Fruit fly (Drosophila melanogaster) whole organism, embryonic: Measurements from ENCODE around the gene br.
A peak's percentile ranks its signal among the peaks of the same experiment; 100 is the strongest.

Experiments
- Atf3 ChIP-seq: fragments of 200-800 bp; sonication (Bioruptor generic); optimal IDR thresholded peaks from 3 replicates; lab custom pipeline; 2016; ENCODE audit warnings: missing biosample characterization, missing genetic modification characterization
- BEAF-32 ChIP-seq: fragments of 200-800 bp; sonication (Bioruptor generic); optimal IDR thresholded peaks from 3 replicates; lab custom pipeline; 2017; ENCODE audit warnings: missing biosample characterization, missing genetic modification characterization, mild to moderate bottlenecking, moderate library complexity, missing genetic modification reagents
- Bgb ChIP-seq: fragments of 200-800 bp; sonication (Bioruptor generic); IDR thresholded peaks from 2 replicates; pipeline ENCODE4 v1.3.6; 2022; ENCODE audit warnings: missing biosample characterization, missing genetic modification characterization; ENCODE audit not compliant: partially characterized antibody
- Bteb2 ChIP-seq: fragments of 200-800 bp; sonication (Bioruptor generic); optimal IDR thresholded peaks from 2 replicates; lab custom pipeline; 2016; ENCODE audit warnings: missing biosample characterization, missing genetic modification characterization
- CG10209 ChIP-seq: fragments of 200-800 bp; sonication (Bioruptor generic); optimal IDR thresholded peaks from 3 replicates; lab custom pipeline; 2017; ENCODE audit warnings: missing biosample characterization, mild to moderate bottlenecking, missing genetic modification characterization, missing genetic modification reagents
- CG10654 ChIP-seq: fragments of 200-800 bp; sonication (Bioruptor generic); optimal IDR thresholded peaks from 2 replicates; lab custom pipeline; 2016; ENCODE audit warnings: missing biosample characterization, missing genetic modification characterization
- CG11093 ChIP-seq: fragments of 200-800 bp; sonication (Bioruptor generic); IDR thresholded peaks from 3 replicates; pipeline ENCODE4 v1.3.6; 2022; ENCODE audit warnings: missing biosample characterization, missing genetic modification characterization
- CG11398 ChIP-seq: fragments of 200-800 bp; sonication (Bioruptor generic); optimal IDR thresholded peaks from 2 replicates; lab custom pipeline; 2016; ENCODE audit warnings: missing biosample characterization, missing genetic modification characterization
- CG12219 ChIP-seq: fragments of 200-800 bp; sonication (Bioruptor generic); optimal IDR thresholded peaks from 3 replicates; lab custom pipeline; 2018; ENCODE audit warnings: missing biosample characterization, mild to moderate bottlenecking, missing genetic modification characterization
- CG13287 ChIP-seq: fragments of 200-800 bp; sonication (Bioruptor generic); IDR thresholded peaks from 2 replicates; pipeline ENCODE4 v1.3.6; 2022; ENCODE audit warnings: missing biosample characterization, missing genetic modification characterization; ENCODE audit not compliant: partially characterized antibody
- CG15514 ChIP-seq: fragments of 200-800 bp; sonication (Bioruptor generic); optimal IDR thresholded peaks from 3 replicates; lab custom pipeline; 2017; ENCODE audit warnings: missing biosample characterization, missing genetic modification characterization, mild to moderate bottlenecking, moderate library complexity, missing genetic modification reagents
- CG15696 ChIP-seq: fragments of 200-800 bp; sonication (Bioruptor generic); optimal IDR thresholded peaks from 2 replicates; lab custom pipeline; 2019; ENCODE audit warnings: missing biosample characterization, mild to moderate bottlenecking, missing genetic modification characterization, moderate library complexity
- CG17568 ChIP-seq: fragments of 200-800 bp; sonication (Bioruptor generic); optimal IDR thresholded peaks from 2 replicates; lab custom pipeline; 2018; ENCODE audit warnings: missing biosample characterization, mild to moderate bottlenecking, missing genetic modification characterization, moderate library complexity
- CG30431 ChIP-seq: fragments of 200-800 bp; sonication (Bioruptor generic); optimal IDR thresholded peaks from 2 replicates; lab custom pipeline; 2017; ENCODE audit warnings: missing biosample characterization, missing genetic modification characterization
- CG32767 ChIP-seq: fragments of 200-800 bp; sonication (Bioruptor generic); IDR thresholded peaks from 2 replicates; pipeline ENCODE4 v1.3.6; 2022; ENCODE audit warnings: missing biosample characterization, missing genetic modification characterization
- CG42726 ChIP-seq: fragments of 200-800 bp; sonication (Bioruptor generic); IDR thresholded peaks from 2 replicates; pipeline ENCODE4 v1.3.6; 2022; ENCODE audit warnings: missing biosample characterization, missing genetic modification characterization; ENCODE audit not compliant: partially characterized antibody
- CG4282 ChIP-seq: fragments of 200-800 bp; sonication (Bioruptor generic); optimal IDR thresholded peaks from 2 replicates; lab custom pipeline; 2016; ENCODE audit warnings: missing biosample characterization, missing genetic modification characterization
- CG4404 ChIP-seq: fragments of 200-800 bp; sonication (Bioruptor generic); IDR thresholded peaks from 2 replicates; pipeline ENCODE4 v1.3.6; 2022; ENCODE audit warnings: missing biosample characterization, missing genetic modification characterization
- CG5953 ChIP-seq: fragments of 200-800 bp; sonication (Bioruptor generic); IDR thresholded peaks from 2 replicates; pipeline ENCODE4 v1.3.6; 2022; ENCODE audit warnings: missing biosample characterization, missing genetic modification characterization
- CG6765 ChIP-seq: fragments of 200-800 bp; sonication (Bioruptor generic); optimal IDR thresholded peaks from 3 replicates; lab custom pipeline; 2017; ENCODE audit warnings: missing biosample characterization, mild to moderate bottlenecking, missing genetic modification characterization
- CG6791 ChIP-seq: fragments of 200-800 bp; sonication (Bioruptor generic); IDR thresholded peaks from 3 replicates; pipeline ENCODE4 v1.3.6; 2022; ENCODE audit warnings: missing biosample characterization, missing genetic modification characterization; ENCODE audit not compliant: partially characterized antibody
- CG7963 ChIP-seq: fragments of 200-800 bp; sonication (Bioruptor generic); IDR thresholded peaks from 3 replicates; pipeline ENCODE4 v1.3.6; 2022; ENCODE audit warnings: missing biosample characterization, missing genetic modification characterization; ENCODE audit not compliant: partially characterized antibody
- CG8388 ChIP-seq: fragments of 200-800 bp; sonication (Bioruptor generic); optimal IDR thresholded peaks from 2 replicates; lab custom pipeline; 2019; ENCODE audit warnings: missing biosample characterization, mild to moderate bottlenecking, missing genetic modification characterization, moderate library complexity
- CG8478 ChIP-seq: fragments of >200 bp; optimal IDR thresholded peaks from 2 replicates; lab custom pipeline; 2018
- CG8944 ChIP-seq: fragments of 200-800 bp; sonication (Bioruptor generic); optimal IDR thresholded peaks from 3 replicates; lab custom pipeline; 2016; ENCODE audit warnings: missing biosample characterization, missing genetic modification characterization
- Doc2 ChIP-seq: fragments of 200-800 bp; sonication (Bioruptor generic); IDR thresholded peaks from 2 replicates; pipeline ENCODE4 v1.3.6; 2022; ENCODE audit warnings: missing biosample characterization, missing genetic modification characterization
- Dp ChIP-seq: fragments of 200-800 bp; sonication (Bioruptor generic); optimal IDR thresholded peaks from 2 replicates; lab custom pipeline; 2018; ENCODE audit warnings: missing biosample characterization, mild to moderate bottlenecking, missing genetic modification characterization, moderate library complexity
- HLH3B ChIP-seq: fragments of 200-800 bp; sonication (Bioruptor generic); IDR thresholded peaks from 2 replicates; pipeline ENCODE4 v1.3.6; 2022; ENCODE audit warnings: missing biosample characterization, missing genetic modification characterization
- Hand ChIP-seq: fragments of 200-800 bp; sonication (Bioruptor generic); optimal IDR thresholded peaks from 2 replicates; lab custom pipeline; 2017; ENCODE audit warnings: mild to moderate bottlenecking, missing biosample characterization, missing genetic modification reagents, missing genetic modification characterization
- Hmr ChIP-seq: fragments of 200-800 bp; sonication (Bioruptor generic); optimal IDR thresholded peaks from 3 replicates; lab custom pipeline; 2017; ENCODE audit warnings: mild to moderate bottlenecking, missing biosample characterization, missing genetic modification reagents, missing genetic modification characterization
- Med ChIP-seq: fragments of 200-800 bp; sonication (Bioruptor generic); peaks from one replicate; lab custom pipeline; 2016; ENCODE audit warnings: missing biosample characterization, missing genetic modification characterization, mild to moderate bottlenecking, inconsistent platforms, moderate library complexity
- Meics ChIP-seq: fragments of 200-800 bp; sonication (Bioruptor generic); optimal IDR thresholded peaks from 2 replicates; lab custom pipeline; 2017; ENCODE audit warnings: missing biosample characterization, mild to moderate bottlenecking, missing genetic modification characterization
- Nf-YA ChIP-seq: fragments of 200-800 bp; sonication (Bioruptor generic); IDR thresholded peaks from 2 replicates; pipeline ENCODE4 v1.3.6; 2022; ENCODE audit warnings: missing biosample characterization, missing genetic modification characterization
- Scr ChIP-seq: fragments of 200-800 bp; sonication (Bioruptor generic); IDR thresholded peaks from 2 replicates; pipeline ENCODE4 v1.3.6; 2022; ENCODE audit warnings: missing biosample characterization, missing genetic modification characterization; ENCODE audit not compliant: partially characterized antibody
- Ssrp ChIP-seq: fragments of 200-800 bp; sonication (Bioruptor generic); optimal IDR thresholded peaks from 2 replicates; lab custom pipeline; 2018; ENCODE audit warnings: missing biosample characterization, mild to moderate bottlenecking, missing genetic modification characterization, moderate library complexity
- Xrp1 ChIP-seq: fragments of 200-800 bp; sonication (Bioruptor generic); IDR thresholded peaks from 2 replicates; pipeline ENCODE4 v1.3.6; 2022; ENCODE audit warnings: missing biosample characterization, missing genetic modification characterization
- bbx ChIP-seq: fragments of 200-800 bp; sonication (Bioruptor generic); IDR thresholded peaks from 2 replicates; pipeline ENCODE4 v1.3.6; 2022; ENCODE audit warnings: missing biosample characterization, missing genetic modification characterization; ENCODE audit not compliant: partially characterized antibody
- chif ChIP-seq, 2 experiments: fragments of 200-800 bp; sonication (Bioruptor generic); optimal IDR thresholded peaks; 3 replicates each; lab custom pipeline; 2016; ENCODE audit warnings: missing biosample characterization in 2 of 2, missing genetic modification characterization in 2 of 2
- jing ChIP-seq: fragments of 200-800 bp; sonication (Bioruptor generic); optimal IDR thresholded peaks from 2 replicates; lab custom pipeline; 2018; ENCODE audit warnings: missing biosample characterization, mild to moderate bottlenecking, missing genetic modification characterization
- nerfin-1 ChIP-seq: fragments of 200-800 bp; sonication (Bioruptor generic); optimal IDR thresholded peaks from 3 replicates; lab custom pipeline; 2019; ENCODE audit warnings: missing biosample characterization, mild to moderate bottlenecking, missing genetic modification characterization, moderate library complexity
- prd ChIP-seq, 3 experiments: fragments of >200 bp in 2 of 3; fragments of 200-800 bp in 1 of 3; sonication (Bioruptor generic) in 1 of 3; optimal IDR thresholded peaks in 2 of 3; IDR thresholded peaks in 1 of 3; 2 replicates in 2 of 3; 3 replicates in 1 of 3; pipeline versions ENCODE4 v1.3.6 to Lab custom; 2017 to 2022; ENCODE audit warnings: missing biosample characterization in 1 of 3, missing genetic modification characterization in 1 of 3
- pros ChIP-seq: fragments of 200-800 bp; sonication (Bioruptor generic); optimal IDR thresholded peaks from 3 replicates; lab custom pipeline; 2019; ENCODE audit warnings: missing biosample characterization, mild to moderate bottlenecking, missing genetic modification characterization, moderate library complexity
- salm ChIP-seq: fragments of 200-800 bp; sonication (Bioruptor generic); optimal IDR thresholded peaks from 2 replicates; lab custom pipeline; 2018; ENCODE audit warnings: missing biosample characterization, mild to moderate bottlenecking, missing genetic modification characterization
- sens ChIP-seq: fragments of 200-800 bp; sonication (Bioruptor generic); peaks from one replicate; lab custom pipeline; 2016; ENCODE audit warnings: missing biosample characterization, missing genetic modification characterization
- sens-2 ChIP-seq: fragments of 200-800 bp; sonication (Bioruptor generic); IDR thresholded peaks from 2 replicates; pipeline ENCODE4 v1.3.6; 2022; ENCODE audit warnings: missing biosample characterization, missing genetic modification characterization
- shn ChIP-seq: fragments of 200-800 bp; sonication (Bioruptor generic); optimal IDR thresholded peaks from 3 replicates; lab custom pipeline; 2016; ENCODE audit warnings: missing biosample characterization, missing genetic modification characterization
- so ChIP-seq: fragments of 200-800 bp; sonication (Bioruptor generic); IDR thresholded peaks from 3 replicates; pipeline ENCODE4 v1.3.6; 2022; ENCODE audit warnings: missing biosample characterization, missing genetic modification characterization
- sug ChIP-seq: fragments of 200-800 bp; optimal IDR thresholded peaks from 2 replicates; lab custom pipeline; 2019; ENCODE audit warnings: missing biosample characterization, mild to moderate bottlenecking, missing genetic modification characterization, moderate library complexity
- tio ChIP-seq: fragments of 200-800 bp; sonication (Bioruptor generic); optimal IDR thresholded peaks from 2 replicates; lab custom pipeline; 2017; ENCODE audit warnings: missing biosample characterization, missing genetic modification characterization, inconsistent platforms
- tx ChIP-seq: fragments of 200-800 bp; sonication (Bioruptor generic); optimal IDR thresholded peaks from 2 replicates; lab custom pipeline; 2016; ENCODE audit warnings: missing biosample characterization, missing genetic modification characterization

Gene br

dm6 chrX:1692553-1692952, 117.6 kb downstream of the br start, which contains the start of gene CG32809 (continued):
- no peak for TF ChIP-seq CG30431 (GFP tag; lab: Kevin White, UChicago)
- TF ChIP-seq Xrp1 (GFP tag; lab: Robert Waterston, UW), result no peak
- no peak for TF ChIP-seq Hand
- no peak for TF ChIP-seq CG17568 (GFP tag; lab: Kevin White, UChicago)
- no peak for TF ChIP-seq HLH3B (GFP tag; lab: Robert Waterston, UW)
- peak; percentile 46 for TF ChIP-seq sens (GFP tag; lab: Kevin White, UChicago)
- no peak for TF ChIP-seq shn
- peak; percentile 96 for TF ChIP-seq nerfin-1 (tag; lab: Kevin White, UChicago)
- TF ChIP-seq CG11093 (GFP tag; lab: Robert Waterston, UW), result no peak
- 0 out of 3 replicates have a peak, but pooled peaks have one; percentile 26 for TF ChIP-seq CG7963 (GFP tag; lab: Robert Waterston, UW)
- TF ChIP-seq jing (GFP tag; lab: Kevin White, UChicago), result no peak
- no peak for TF ChIP-seq CG8478 (lab: Kevin White, UChicago)
- TF ChIP-seq CG42726 (GFP tag; lab: Robert Waterston, UW), result 0 out of 2 replicates have a peak, but pooled peaks have one; percentile 13
- peak; percentile 18 for TF ChIP-seq BEAF-32 (GFP tag; lab: Kevin White, UChicago)
- TF ChIP-seq CG15514 (GFP tag; lab: Kevin White, UChicago), result peak; percentile 90
- 0 out of 2 replicates have a peak, but pooled peaks have one; percentile 11 for TF ChIP-seq Scr (GFP tag; lab: Robert Waterston, UW)
- TF ChIP-seq CG8944 (GFP tag; lab: Kevin White, UChicago), result no peak
- no peak for TF ChIP-seq salm (tag; lab: Kevin White, UChicago)
- TF ChIP-seq Bteb2 (GFP tag; lab: Kevin White, UChicago), result no peak
- peak; percentile 50; the same call in 1 of the 2 replicates for TF ChIP-seq Bgb (GFP tag; lab: Robert Waterston, UW)
- TF ChIP-seq CG6791 (GFP tag; lab: Robert Waterston, UW), result peak; percentile 59; the same call in 2 of the 3 replicates
- no peak for TF ChIP-seq CG10654 (GFP tag; lab: Kevin White, UChicago)
- no peak for TF ChIP-seq CG11398 (GFP tag; lab: Kevin White, UChicago)
- no peak for TF ChIP-seq CG15696
- TF ChIP-seq bbx (GFP tag; lab: Robert Waterston, UW), result peak; percentile 43; the same call in 1 of the 2 replicates
- peak; percentile 45 for TF ChIP-seq Dp (GFP tag; lab: Kevin White, UChicago)
- no peak for TF ChIP-seq tio (GFP tag; lab: Kevin White, UChicago)
- no peak for TF ChIP-seq Atf3 (GFP tag; lab: Kevin White, UChicago)
- no peak for TF ChIP-seq Doc2 (GFP tag; lab: Robert Waterston, UW)
- no peak for TF ChIP-seq sug
- TF ChIP-seq CG13287 (GFP tag; lab: Robert Waterston, UW), result peak; percentile 17; the same call in 1 of the 2 replicates
- no peak for TF ChIP-seq sens-2 (GFP tag; lab: Robert Waterston, UW)
- TF ChIP-seq Med (GFP tag; lab: Kevin White, UChicago), result peak; percentile 73
- TF ChIP-seq CG10209, result no peak
- no peak for TF ChIP-seq chif (GFP tag; optimal IDR thresholded peaks at IDR 0.05; lab: Kevin White, UChicago)
- no peak for TF ChIP-seq Meics (GFP tag; lab: Kevin White, UChicago)
- no peak for TF ChIP-seq so (GFP tag; lab: Robert Waterston, UW)
- no peak for TF ChIP-seq CG8388 (GFP tag; lab: Kevin White, UChicago)
- no peak for TF ChIP-seq CG5953 (GFP tag; lab: Robert Waterston, UW)
- TF ChIP-seq Nf-YA (GFP tag; lab: Robert Waterston, UW), result no peak
- no peak for TF ChIP-seq prd (optimal IDR thresholded peaks at IDR 0.05; lab: Kevin White, UChicago)
- TF ChIP-seq prd (GFP tag; IDR thresholded peaks at IDR 0.05; lab: Robert Waterston, UW), result no peak
- TF ChIP-seq CG6765 (GFP tag; lab: Kevin White, UChicago), result no peak
- TF ChIP-seq pros (GFP tag; lab: Kevin White, UChicago), result no peak
- peak; percentile 23; the same call in 1 of the 2 replicates for TF ChIP-seq CG32767 (GFP tag; lab: Robert Waterston, UW)
- TF ChIP-seq CG12219, result no peak
- TF ChIP-seq tx, result no peak
- TF ChIP-seq Ssrp (tag; lab: Kevin White, UChicago), result no peak
- TF ChIP-seq CG4404 (GFP tag; lab: Robert Waterston, UW), result no peak
- no peak for TF ChIP-seq CG4282 (GFP tag; lab: Kevin White, UChicago)
- TF ChIP-seq Hmr, result no peak
